Fruit fly (Drosophila melanogaster) whole organism, prepupa: ENCODE measurements around the gene CG14314.

Experiments
- Blimp-1 ChIP-seq: fragments of 200-800 bp; sonication (Bioruptor generic); optimal IDR thresholded peaks from 3 replicates; lab custom pipeline; 2017; ENCODE audit warnings: missing biosample characterization, missing genetic modification characterization, mild to moderate bottlenecking, moderate library complexity, missing genetic modification reagents
- CG10631 ChIP-seq: fragments of 200-800 bp; sonication (Bioruptor generic); optimal IDR thresholded peaks from 2 replicates; lab custom pipeline; 2016; ENCODE audit warnings: missing biosample characterization, missing genetic modification characterization
- CG10669 ChIP-seq: fragments of 200-800 bp; sonication (Bioruptor generic); optimal IDR thresholded peaks from 3 replicates; lab custom pipeline; 2018; ENCODE audit warnings: missing biosample characterization, mild to moderate bottlenecking, missing genetic modification characterization, moderate library complexity
- CG11294 ChIP-seq: fragments of 200-800 bp; sonication (Bioruptor generic); IDR thresholded peaks from 2 replicates; pipeline ENCODE4 v1.3.6; 2022; ENCODE audit warnings: missing biosample characterization, missing genetic modification characterization
- CG11762 ChIP-seq: fragments of 200-800 bp; sonication (Bioruptor generic); optimal IDR thresholded peaks from 3 replicates; lab custom pipeline; 2016; ENCODE audit warnings: missing biosample characterization, missing genetic modification characterization; ENCODE audit not compliant: insufficient read depth
- CG11902 ChIP-seq: fragments of 200-800 bp; sonication (Bioruptor generic); optimal IDR thresholded peaks from 3 replicates; lab custom pipeline; 2016; ENCODE audit warnings: missing biosample characterization, missing genetic modification characterization
- CG15336 ChIP-seq: fragments of 200-800 bp; sonication (Bioruptor generic); IDR thresholded peaks from 2 replicates; pipeline ENCODE4 v1.3.6; 2022; ENCODE audit warnings: missing biosample characterization, missing genetic modification characterization
- CG16779 ChIP-seq: fragments of 200-800 bp; sonication (Bioruptor generic); optimal IDR thresholded peaks from 3 replicates; lab custom pipeline; 2017; ENCODE audit warnings: missing biosample characterization, mild to moderate bottlenecking, missing genetic modification characterization
- CG3032 ChIP-seq: fragments of 200-800 bp; optimal IDR thresholded peaks from 2 replicates; lab custom pipeline; 2019; ENCODE audit warnings: missing biosample characterization, mild to moderate bottlenecking, missing genetic modification characterization, moderate library complexity
- CG31627 ChIP-seq: fragments of 200-800 bp; sonication (Bioruptor generic); optimal IDR thresholded peaks from 3 replicates; lab custom pipeline; 2016; ENCODE audit warnings: missing biosample characterization, missing genetic modification characterization
- CG3919 ChIP-seq: fragments of 200-800 bp; sonication (Bioruptor generic); optimal IDR thresholded peaks from 3 replicates; lab custom pipeline; 2016; ENCODE audit warnings: missing biosample characterization, missing genetic modification characterization
- CG6163 ChIP-seq: fragments of 200-800 bp; sonication (Bioruptor generic); IDR thresholded peaks from 3 replicates; pipeline ENCODE4 v1.3.6; 2022; ENCODE audit warnings: missing biosample characterization, missing genetic modification characterization
- CG6276 ChIP-seq: fragments of 200-800 bp; sonication (Bioruptor generic); optimal IDR thresholded peaks from 2 replicates; lab custom pipeline; 2017; ENCODE audit warnings: missing biosample characterization, mild to moderate bottlenecking, missing genetic modification characterization
- CG6792 ChIP-seq: fragments of 200-800 bp; sonication (Bioruptor generic); optimal IDR thresholded peaks from 3 replicates; lab custom pipeline; 2016; ENCODE audit warnings: missing biosample characterization, missing genetic modification characterization
- CG6808 ChIP-seq: fragments of 200-800 bp; sonication (Bioruptor generic); optimal IDR thresholded peaks from 3 replicates; lab custom pipeline; 2017; ENCODE audit warnings: missing biosample characterization, missing genetic modification characterization, mild to moderate bottlenecking, moderate library complexity, missing genetic modification reagents
- CG6854 ChIP-seq: fragments of 200-800 bp; sonication (Bioruptor generic); optimal IDR thresholded peaks from 2 replicates; lab custom pipeline; 2017; ENCODE audit warnings: missing biosample characterization, mild to moderate bottlenecking, missing genetic modification characterization
- CG8119 ChIP-seq: fragments of 200-800 bp; sonication (Bioruptor generic); IDR thresholded peaks from 3 replicates; pipeline ENCODE4 v1.3.6; 2022; ENCODE audit warnings: missing biosample characterization, missing genetic modification characterization
- CG8632 ChIP-seq: fragments of 200-800 bp; sonication (Bioruptor generic); optimal IDR thresholded peaks from 3 replicates; lab custom pipeline; 2016; ENCODE audit warnings: missing biosample characterization, missing genetic modification characterization
- CG9139 ChIP-seq: fragments of 200-800 bp; sonication (Bioruptor generic); optimal IDR thresholded peaks from 3 replicates; lab custom pipeline; 2017; ENCODE audit warnings: missing biosample characterization, mild to moderate bottlenecking, missing genetic modification characterization
- Eip75B ChIP-seq: fragments of 200-800 bp; sonication (Bioruptor generic); optimal IDR thresholded peaks from 3 replicates; lab custom pipeline; 2016; ENCODE audit warnings: missing biosample characterization, missing genetic modification characterization
- Eip78C ChIP-seq: fragments of 200-800 bp; sonication (Bioruptor generic); peaks from one replicate; lab custom pipeline; 2016; ENCODE audit warnings: missing biosample characterization, missing genetic modification characterization
- Eip93F ChIP-seq: fragments of 200-800 bp; sonication (Bioruptor generic); optimal IDR thresholded peaks from 2 replicates; lab custom pipeline; 2016; ENCODE audit warnings: missing biosample characterization, mild to moderate bottlenecking, missing genetic modification characterization
- Ets21C ChIP-seq: fragments of 200-800 bp; sonication (Bioruptor generic); optimal IDR thresholded peaks from 3 replicates; lab custom pipeline; 2016; ENCODE audit warnings: missing biosample characterization, missing genetic modification characterization
- Ets96B ChIP-seq: fragments of 200-800 bp; optimal IDR thresholded peaks from 2 replicates; lab custom pipeline; 2019; ENCODE audit warnings: missing biosample characterization, mild to moderate bottlenecking, missing genetic modification characterization, moderate library complexity
- Gug ChIP-seq: fragments of 200-800 bp; sonication (Bioruptor generic); IDR thresholded peaks from 2 replicates; pipeline ENCODE4 v1.3.6; 2022; ENCODE audit warnings: missing biosample characterization, missing genetic modification characterization
- Hr38 ChIP-seq: sonication (Bioruptor generic); optimal IDR thresholded peaks from 2 replicates; lab custom pipeline; 2016; ENCODE audit warnings: missing biosample characterization, missing genetic modification characterization
- Hr4 ChIP-seq: fragments of 200-800 bp; sonication (Bioruptor generic); optimal IDR thresholded peaks from 3 replicates; lab custom pipeline; 2016; ENCODE audit warnings: missing biosample characterization, missing genetic modification characterization
- Met ChIP-seq: fragments of 200-800 bp; sonication (Bioruptor generic); optimal IDR thresholded peaks from 3 replicates; lab custom pipeline; 2016; ENCODE audit warnings: missing biosample characterization, missing genetic modification characterization
- Smox ChIP-seq: fragments of 200-800 bp; sonication (Bioruptor generic); optimal IDR thresholded peaks from 3 replicates; lab custom pipeline; 2016; ENCODE audit warnings: missing biosample characterization, missing genetic modification characterization
- Sox102F ChIP-seq: fragments of 200-800 bp; sonication (Bioruptor generic); optimal IDR thresholded peaks from 2 replicates; lab custom pipeline; 2016; ENCODE audit warnings: missing biosample characterization, mild to moderate bottlenecking, missing genetic modification characterization
- Sox14 ChIP-seq: fragments of 200-800 bp; sonication (Bioruptor generic); optimal IDR thresholded peaks from 3 replicates; lab custom pipeline; 2016; ENCODE audit warnings: missing biosample characterization, missing genetic modification characterization
- Sox15 ChIP-seq: fragments of 200-800 bp; sonication (Bioruptor generic); optimal IDR thresholded peaks from 3 replicates; lab custom pipeline; 2016; ENCODE audit warnings: missing biosample characterization, missing genetic modification characterization
- achi ChIP-seq: fragments of 200-800 bp; sonication (Bioruptor generic); optimal IDR thresholded peaks from 3 replicates; lab custom pipeline; 2016; ENCODE audit warnings: missing biosample characterization, missing genetic modification characterization
- acj6 ChIP-seq: fragments of 200-800 bp; sonication (Bioruptor generic); optimal IDR thresholded peaks from 3 replicates; lab custom pipeline; 2016; ENCODE audit warnings: missing biosample characterization, missing genetic modification characterization
- cyc ChIP-seq: fragments of 200-800 bp; sonication (Bioruptor generic); optimal IDR thresholded peaks from 3 replicates; lab custom pipeline; 2016; ENCODE audit warnings: missing biosample characterization, missing genetic modification characterization
- dsx ChIP-seq: fragments of 200-800 bp; optimal IDR thresholded peaks from 3 replicates; lab custom pipeline; 2019; ENCODE audit warnings: missing biosample characterization, mild to moderate bottlenecking, missing genetic modification characterization, moderate library complexity; ENCODE audit not compliant: poor library complexity, severe bottlenecking
- eg ChIP-seq: fragments of 200-800 bp; sonication (Bioruptor generic); IDR thresholded peaks from 3 replicates; pipeline ENCODE4 v1.3.6; 2022; ENCODE audit warnings: missing biosample characterization, missing genetic modification characterization
- esn ChIP-seq: fragments of 200-800 bp; sonication (Bioruptor generic); optimal IDR thresholded peaks from 2 replicates; lab custom pipeline; 2016; ENCODE audit warnings: missing biosample characterization, mild to moderate bottlenecking, missing genetic modification characterization, moderate library complexity
- fd59A ChIP-seq: fragments of 200-800 bp; sonication (Bioruptor generic); optimal IDR thresholded peaks from 2 replicates; lab custom pipeline; 2017; ENCODE audit warnings: missing biosample characterization, mild to moderate bottlenecking, missing genetic modification characterization, missing genetic modification reagents
- fd85E ChIP-seq: fragments of 200-800 bp; sonication (Bioruptor generic); optimal IDR thresholded peaks from 3 replicates; lab custom pipeline; 2016; ENCODE audit warnings: missing biosample characterization, missing genetic modification characterization
- fkh ChIP-seq: fragments of 200-800 bp; sonication (Bioruptor generic); optimal IDR thresholded peaks from 3 replicates; lab custom pipeline; 2017; ENCODE audit warnings: missing biosample characterization, mild to moderate bottlenecking, missing genetic modification characterization, moderate library complexity
- lz ChIP-seq: fragments of 200-800 bp; sonication (Bioruptor generic); optimal IDR thresholded peaks from 3 replicates; lab custom pipeline; 2016; ENCODE audit warnings: missing biosample characterization, missing genetic modification characterization
- net ChIP-seq: fragments of 200-800 bp; sonication (Bioruptor generic); optimal IDR thresholded peaks from 3 replicates; lab custom pipeline; 2016; ENCODE audit warnings: missing biosample characterization, missing genetic modification characterization
- salr ChIP-seq, 2 experiments: fragments of 200-800 bp; sonication (Bioruptor generic); optimal IDR thresholded peaks; 3 replicates each; lab custom pipeline; 2016 to 2018; ENCODE audit warnings: missing biosample characterization in 2 of 2, missing genetic modification characterization in 2 of 2, mild to moderate bottlenecking in 1 of 2
- ss ChIP-seq, 2 experiments: fragments of 200-800 bp; sonication (Bioruptor generic); optimal IDR thresholded peaks; 2 replicates in 1 of 2; 3 replicates in 1 of 2; lab custom pipeline; 2017 to 2018; ENCODE audit warnings: mild to moderate bottlenecking in 2 of 2, missing biosample characterization in 2 of 2, missing genetic modification characterization in 2 of 2, moderate library complexity in 1 of 2
- svp ChIP-seq: fragments of 200-800 bp; sonication (Bioruptor generic); peaks from one replicate; lab custom pipeline; 2016; ENCODE audit warnings: missing biosample characterization, missing genetic modification characterization
- topi ChIP-seq: fragments of 200-800 bp; sonication (Bioruptor generic); optimal IDR thresholded peaks from 3 replicates; lab custom pipeline; 2016; ENCODE audit warnings: missing biosample characterization, missing genetic modification characterization

CG14314 gene

DNA sequence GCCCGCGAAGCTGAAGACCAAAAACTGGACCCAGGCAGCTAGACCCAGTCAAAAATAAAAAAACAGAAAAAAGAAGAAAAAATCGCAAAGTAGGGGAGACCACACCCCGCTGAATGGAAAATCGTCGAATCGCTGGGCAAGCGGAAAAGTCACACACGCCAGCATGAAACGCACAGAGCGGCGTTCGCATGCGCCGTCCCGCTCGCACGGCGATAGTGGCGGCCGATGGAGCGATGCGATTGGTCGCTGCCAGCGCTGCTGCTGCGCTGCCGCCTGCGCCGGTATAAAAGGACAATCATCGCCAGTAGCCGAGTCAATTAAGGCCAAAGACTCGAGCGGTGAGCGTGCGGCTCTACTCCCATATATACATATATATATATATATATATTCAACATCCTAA, 19.9 kb downstream of the CG14314 start, which contains the start of gene repo:
Gene repo (plus strand): TSS at position 314 of the 400 bp plus-strand sequence.
- TF ChIP-seq CG6163 (GFP tag; lab: Robert Waterston, UW), result 0 out of 3 replicates have a peak, but pooled peaks have one; percentile 7
- TF ChIP-seq CG6792 (GFP tag; lab: Kevin White, UChicago), result no peak

dm6 chr3R:18242089-18242955, 26.4 kb downstream of the CG14314 start, which contains the start of the genes CG7156 and 14-3-3epsilon:
CG7156 (minus strand) TSS chr3R:18242159.
14-3-3epsilon (plus strand) TSS chr3R:18242531.
- TF ChIP-seq Blimp-1 (GFP tag; lab: Kevin White, UChicago), result peak; percentile 10
- peak; percentile 56 for TF ChIP-seq CG9139 (GFP tag; lab: Kevin White, UChicago)
- TF ChIP-seq Gug (GFP tag; lab: Robert Waterston, UW), result no peak
- no peak for TF ChIP-seq fd59A
- TF ChIP-seq lz (GFP tag; lab: Kevin White, UChicago), result peak; percentile 30
- TF ChIP-seq Hr4 (GFP tag; lab: Kevin White, UChicago), result no peak
- TF ChIP-seq acj6 (GFP tag; lab: Kevin White, UChicago), result peak; percentile 6
- TF ChIP-seq ss (GFP tag; optimal IDR thresholded peaks at IDR 0.05; lab: Kevin White, UChicago), result peak; percentile 42 to 52
- TF ChIP-seq CG11902, result no peak
- no peak for TF ChIP-seq salr (GFP tag; optimal IDR thresholded peaks at IDR 0.05; lab: Kevin White, UChicago)
- TF ChIP-seq Eip75B (GFP tag; lab: Kevin White, UChicago), result peak; percentile 23
- TF ChIP-seq CG11294 (GFP tag; lab: Robert Waterston, UW), result no peak
- no peak for TF ChIP-seq fkh (GFP tag; lab: Kevin White, UChicago)
- no peak for TF ChIP-seq CG10669 (GFP tag; lab: Kevin White, UChicago)
- no peak for TF ChIP-seq fd85E (GFP tag; lab: Kevin White, UChicago)
- peak; percentile 64 for TF ChIP-seq esn (GFP tag; lab: Kevin White, UChicago)
- peak; percentile 44 for TF ChIP-seq CG6808
- TF ChIP-seq Met (GFP tag; lab: Kevin White, UChicago), result no peak
- TF ChIP-seq CG3032 (tag; lab: Kevin White, UChicago), result no peak
- TF ChIP-seq cyc (GFP tag; lab: Kevin White, UChicago), result peak; percentile 3
- TF ChIP-seq Ets96B, result no peak
- peak; percentile 20 for TF ChIP-seq topi (GFP tag; lab: Kevin White, UChicago)
- TF ChIP-seq CG3919 (GFP tag; lab: Kevin White, UChicago), result peak; percentile 32
- peak; percentile 28 for TF ChIP-seq Smox (GFP tag; lab: Kevin White, UChicago)
- TF ChIP-seq dsx (GFP tag; lab: Kevin White, UChicago), result no peak
- TF ChIP-seq CG15336, result peak; percentile 16; the same call in 1 of the 2 replicates
- TF ChIP-seq svp (GFP tag; lab: Kevin White, UChicago), result peak; percentile 48
- TF ChIP-seq CG6163 (GFP tag; lab: Robert Waterston, UW), result 0 out of 3 replicates have a peak, but pooled peaks have one; percentile 31
- peak; percentile 18 for TF ChIP-seq CG8632 (GFP tag; lab: Kevin White, UChicago)
- TF ChIP-seq eg (GFP tag; lab: Robert Waterston, UW), result 0 out of 3 replicates have a peak, but pooled peaks have one; percentile 49
- no peak for TF ChIP-seq Hr38 (GFP tag; lab: Kevin White, UChicago)
- peak; percentile 19; the same call in 1 of the 3 replicates for TF ChIP-seq CG8119 (GFP tag; lab: Robert Waterston, UW)
- TF ChIP-seq Eip93F (GFP tag; lab: Kevin White, UChicago), result no peak
- peak; percentile 5 for TF ChIP-seq CG10631 (GFP tag; lab: Kevin White, UChicago)
- no peak for TF ChIP-seq Sox102F (GFP tag; lab: Kevin White, UChicago)
- TF ChIP-seq CG11762 (GFP tag; lab: Kevin White, UChicago), result no peak
- TF ChIP-seq Eip78C, result peak; percentile 77
- TF ChIP-seq Ets21C (GFP tag; lab: Kevin White, UChicago), result no peak
- peak; percentile 65 for TF ChIP-seq CG6854
- TF ChIP-seq Sox15 (GFP tag; lab: Kevin White, UChicago), result no peak
- no peak for TF ChIP-seq net (GFP tag; lab: Kevin White, UChicago)
- peak; percentile 25 for TF ChIP-seq CG16779 (tag; lab: Kevin White, UChicago)
- peak; percentile 48 for TF ChIP-seq achi (GFP tag; lab: Kevin White, UChicago)
- TF ChIP-seq CG6792 (GFP tag; lab: Kevin White, UChicago), result peak; percentile 17
- TF ChIP-seq CG31627 (GFP tag; lab: Kevin White, UChicago), result peak; percentile 0
- TF ChIP-seq CG6276, result no peak
- no peak for TF ChIP-seq Sox14 (GFP tag; lab: Kevin White, UChicago)
